Worm (Caenorhabditis elegans) whole organism, mixed stage, embryonic: ENCODE results near the gene EGAP2.2.
A peak's percentile ranks its signal among the peaks of the same experiment; 100 is the strongest.

Source experiments
- M03D4.4 ChIP-seq: sonication (generic microtip); optimal IDR thresholded peaks from 2 replicates; lab custom pipeline; 2017; ENCODE audit warnings: mild to moderate bottlenecking, missing genetic modification characterization, missing compliant biosample characterization
- bed-3 ChIP-seq: fragments of 200-800 bp; sonication (Bioruptor generic); optimal IDR thresholded peaks from 3 replicates; lab custom pipeline; 2018; ENCODE audit warnings: mild to moderate bottlenecking, missing genetic modification characterization, moderate library complexity, missing compliant biosample characterization
- blmp-1 ChIP-seq: fragments of 150-350 bp; optimal IDR thresholded peaks from 2 replicates; lab custom pipeline; 2014; ENCODE audit warnings: missing biosample characterization, missing genetic modification characterization
- ceh-39 ChIP-seq: fragments of 150-350 bp; optimal IDR thresholded peaks from 2 replicates; lab custom pipeline; 2014; ENCODE audit warnings: missing biosample characterization, missing genetic modification characterization
- ceh-83 ChIP-seq: fragments of 200-800 bp; sonication (Bioruptor generic); optimal IDR thresholded peaks from 2 replicates; lab custom pipeline; 2018; ENCODE audit warnings: mild to moderate bottlenecking, missing genetic modification characterization, missing compliant biosample characterization
- ces-1 ChIP-seq: fragments of 150-350 bp; optimal IDR thresholded peaks from 2 replicates; lab custom pipeline; 2014; ENCODE audit warnings: missing biosample characterization, missing genetic modification reagents, missing genetic modification characterization
- cnd-1 ChIP-seq: fragments of 200-800 bp; sonication (Bioruptor generic); optimal IDR thresholded peaks from 2 replicates; lab custom pipeline; 2018; ENCODE audit warnings: mild to moderate bottlenecking, missing genetic modification characterization, missing compliant biosample characterization
- drap-1 ChIP-seq: fragments of 200-800 bp; sonication (Bioruptor generic); optimal IDR thresholded peaks from 3 replicates; lab custom pipeline; 2018; ENCODE audit warnings: mild to moderate bottlenecking, missing genetic modification characterization, missing compliant biosample characterization
- elt-1 ChIP-seq: sonication (generic microtip); optimal IDR thresholded peaks from 2 replicates; lab custom pipeline; 2017; ENCODE audit warnings: missing genetic modification characterization, mild to moderate bottlenecking, missing compliant biosample characterization, antibody characterized with exemption, moderate library complexity, borderline replicate concordance; ENCODE audit not compliant: insufficient read depth
- elt-3 ChIP-seq: fragments of 150-350 bp; optimal IDR thresholded peaks from 2 replicates; lab custom pipeline; 2014; ENCODE audit warnings: missing biosample characterization, missing genetic modification characterization
- flh-1 ChIP-seq: fragments of 200-800 bp; sonication (Bioruptor generic); optimal IDR thresholded peaks from 2 replicates; lab custom pipeline; 2018; ENCODE audit warnings: mild to moderate bottlenecking, missing genetic modification characterization, moderate library complexity, missing compliant biosample characterization
- ham-2 ChIP-seq: fragments of 200-800 bp; sonication (Bioruptor generic); optimal IDR thresholded peaks from 2 replicates; lab custom pipeline; 2018; ENCODE audit warnings: mild to moderate bottlenecking, missing genetic modification characterization, missing compliant biosample characterization
- hlh-1 ChIP-seq: fragments of 150-350 bp; optimal IDR thresholded peaks from 2 replicates; lab custom pipeline; 2014; ENCODE audit warnings: missing biosample characterization, missing genetic modification reagents, missing genetic modification characterization
- lsy-2 ChIP-seq: fragments of 150-350 bp; optimal IDR thresholded peaks from 2 replicates; lab custom pipeline; 2014; ENCODE audit warnings: missing biosample characterization, missing genetic modification characterization
- mab-5 ChIP-seq: fragments of 150-350 bp; optimal IDR thresholded peaks from 2 replicates; lab custom pipeline; 2014; ENCODE audit warnings: missing biosample characterization, missing genetic modification characterization
- mep-1 ChIP-seq: fragments of 150-350 bp; optimal IDR thresholded peaks from 2 replicates; lab custom pipeline; 2017; ENCODE audit warnings: missing biosample characterization, missing genetic modification reagents, missing genetic modification characterization, inconsistent platforms
- mls-2 ChIP-seq: sonication (generic microtip); optimal IDR thresholded peaks from 2 replicates; lab custom pipeline; 2016; ENCODE audit warnings: mild to moderate bottlenecking, missing genetic modification characterization, moderate library complexity, missing compliant biosample characterization
- nhr-12 ChIP-seq: fragments of 150-350 bp; optimal IDR thresholded peaks from 2 replicates; lab custom pipeline; 2014; ENCODE audit warnings: missing biosample characterization, missing genetic modification characterization
- nhr-2 ChIP-seq: fragments of 150-350 bp; optimal IDR thresholded peaks from 2 replicates; lab custom pipeline; 2014; ENCODE audit warnings: missing biosample characterization, missing genetic modification characterization
- nhr-237 ChIP-seq: fragments of 150-350 bp; optimal IDR thresholded peaks from 2 replicates; lab custom pipeline; 2014; ENCODE audit warnings: missing biosample characterization, missing genetic modification characterization
- nhr-28 ChIP-seq: fragments of 150-350 bp; optimal IDR thresholded peaks from 2 replicates; lab custom pipeline; 2014; ENCODE audit warnings: missing biosample characterization, missing genetic modification characterization
- nhr-76 ChIP-seq: sonication (generic microtip); optimal IDR thresholded peaks from 2 replicates; lab custom pipeline; 2017; ENCODE audit warnings: missing biosample characterization, missing genetic modification characterization
- pha-4 ChIP-seq: fragments of 150-350 bp; optimal IDR thresholded peaks from 2 replicates; lab custom pipeline; 2018; ENCODE audit warnings: missing biosample characterization, missing genetic modification reagents, missing genetic modification characterization
- sem-2 ChIP-seq: fragments of 200-800 bp; sonication (Bioruptor generic); optimal IDR thresholded peaks from 2 replicates; lab custom pipeline; 2018; ENCODE audit warnings: mild to moderate bottlenecking, missing genetic modification characterization, missing compliant biosample characterization
- snpc-4 ChIP-seq: fragments of 150-350 bp; optimal IDR thresholded peaks from 2 replicates; lab custom pipeline; 2014; ENCODE audit warnings: missing biosample characterization, missing genetic modification characterization
- sptf-1 ChIP-seq: sonication (generic microtip); optimal IDR thresholded peaks from 2 replicates; lab custom pipeline; 2017; ENCODE audit warnings: mild to moderate bottlenecking, missing genetic modification characterization, moderate library complexity, missing compliant biosample characterization
- tbx-8 ChIP-seq: fragments of 200-800 bp; sonication (Bioruptor generic); optimal IDR thresholded peaks from 2 replicates; lab custom pipeline; 2018; ENCODE audit warnings: mild to moderate bottlenecking, missing genetic modification characterization, moderate library complexity, missing compliant biosample characterization
- unc-120 ChIP-seq: sonication (generic microtip); optimal IDR thresholded peaks from 2 replicates; lab custom pipeline; 2017; ENCODE audit warnings: missing genetic modification characterization, missing compliant biosample characterization; ENCODE audit not compliant: poor library complexity, severe bottlenecking
- unc-39 ChIP-seq: fragments of 150-350 bp; optimal IDR thresholded peaks from 2 replicates; lab custom pipeline; 2014; ENCODE audit warnings: missing biosample characterization, missing genetic modification characterization
- unc-62 ChIP-seq: fragments of 150-350 bp; optimal IDR thresholded peaks from 2 replicates; lab custom pipeline; 2014; ENCODE audit warnings: missing biosample characterization, missing genetic modification reagents, missing genetic modification characterization
- zip-8 ChIP-seq: fragments of 150-350 bp; optimal IDR thresholded peaks from 2 replicates; lab custom pipeline; 2014; ENCODE audit warnings: missing biosample characterization, missing genetic modification characterization
- ztf-11 ChIP-seq: fragments of 150-350 bp; optimal IDR thresholded peaks from 2 replicates; lab custom pipeline; 2014; ENCODE audit warnings: missing biosample characterization, missing genetic modification characterization

The EGAP2.2 gene

ce11 chrII:5212675-5213074 is 17.0 kb upstream of the EGAP2.2 start, which contains the start of gene C34F11.1:
Gene C34F11.1, plus strand, starts transcription at chrII:5212975.
- TF ChIP-seq mep-1 (tag; lab: Kevin White, UChicago) (no peak), snpc-4 (no peak), nhr-237 (no peak), bed-3 (GFP tag; lab: Kevin White, UChicago) (no peak), ces-1 (no peak), unc-120 (tag; lab: Kevin White, UChicago) (no peak), cnd-1 (tag; lab: Kevin White, UChicago) (no peak), elt-1 (tag; lab: Kevin White, UChicago) (no peak), ceh-83 (GFP tag; lab: Kevin White, UChicago) (no peak), unc-62 (GFP tag; lab: Kevin White, UChicago) (no peak), ceh-39 (tag; lab: Kevin White, UChicago) (no peak), tbx-8 (GFP tag; lab: Kevin White, UChicago) (no peak), ham-2 (GFP tag; lab: Kevin White, UChicago) (no peak), flh-1 (GFP tag; lab: Kevin White, UChicago) (no peak), pha-4 (tag; lab: Kevin White, UChicago) (no peak), M03D4.4 (tag; lab: Kevin White, UChicago) (no peak), drap-1 (GFP tag; lab: Kevin White, UChicago) (no peak), nhr-28 (tag; lab: Kevin White, UChicago) (no peak), mab-5 (tag; lab: Kevin White, UChicago) (no peak), mls-2 (tag; lab: Kevin White, UChicago) (no peak)

DNA sequence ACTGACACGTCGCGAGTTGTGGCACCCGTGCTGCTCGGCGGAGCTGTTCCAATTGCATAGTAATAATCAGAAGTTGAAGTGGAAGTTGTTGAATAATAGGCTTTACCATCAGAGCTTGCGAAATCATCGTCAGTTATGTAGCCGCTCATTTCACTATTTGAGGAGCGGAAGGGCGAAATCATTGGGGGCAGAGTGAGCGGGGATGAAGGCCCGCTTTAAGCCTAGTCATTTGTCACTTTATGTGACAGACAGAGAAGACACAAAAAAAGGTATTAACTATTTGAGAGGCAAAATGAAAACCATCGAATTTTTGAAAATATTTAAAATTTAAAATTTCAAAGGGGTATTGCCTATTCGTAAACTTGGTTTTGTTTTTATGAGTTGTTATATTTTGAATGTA is 11.3 kb upstream of the EGAP2.2 start:
- TF ChIP-seq unc-62 (GFP tag; lab: Kevin White, UChicago) (no peak), nhr-76 (tag; lab: Kevin White, UChicago) (no peak), ceh-39 (tag; lab: Kevin White, UChicago) (no peak), ceh-83 (GFP tag; lab: Kevin White, UChicago) (no peak), mep-1 (tag; lab: Kevin White, UChicago) (no peak), unc-39 (tag; lab: Kevin White, UChicago) (no peak), mls-2 (tag; lab: Kevin White, UChicago) (no peak), tbx-8 (GFP tag; lab: Kevin White, UChicago) (no peak), nhr-12 (no peak), hlh-1 (tag; lab: Kevin White, UChicago) (no peak), M03D4.4 (tag; lab: Kevin White, UChicago) (no peak), unc-120 (tag; lab: Kevin White, UChicago) (no peak), ham-2 (GFP tag; lab: Kevin White, UChicago) (no peak), nhr-28 (tag; lab: Kevin White, UChicago) (no peak), ztf-11 (no peak), zip-8 (no peak), sem-2 (GFP tag; lab: Kevin White, UChicago) (no peak), nhr-237 (no peak), sptf-1 (no peak)

DNA sequence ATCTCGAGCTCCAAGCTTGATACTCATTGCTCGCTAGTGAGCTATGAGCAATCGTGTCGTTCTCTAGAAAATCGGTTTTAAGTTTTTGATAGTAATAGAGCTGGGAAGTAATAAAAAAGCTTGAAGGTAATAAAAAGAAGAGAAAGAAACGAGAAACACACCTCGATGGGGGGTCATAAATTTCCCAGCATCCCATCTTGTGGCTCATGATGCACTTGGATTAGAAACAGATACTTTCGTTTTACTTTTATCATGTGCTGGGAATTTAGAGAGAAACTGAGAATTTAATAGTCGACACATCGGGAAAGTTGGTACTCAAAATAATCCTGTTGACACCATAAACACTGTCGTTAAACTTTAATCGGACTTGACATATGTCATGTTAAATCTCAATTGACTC is 9.0 kb upstream of the EGAP2.2 start:
- TF ChIP-seq snpc-4 (no peak), elt-3 (tag; lab: Kevin White, UChicago) (no peak), ham-2 (GFP tag; lab: Kevin White, UChicago) (no peak), cnd-1 (tag; lab: Kevin White, UChicago) (no peak), nhr-28 (tag; lab: Kevin White, UChicago) (no peak), nhr-12 (no peak), elt-1 (tag; lab: Kevin White, UChicago) (no peak), nhr-76 (tag; lab: Kevin White, UChicago) (no peak), hlh-1 (tag; lab: Kevin White, UChicago) (no peak), lsy-2 (tag; lab: Kevin White, UChicago) (no peak), ceh-39 (tag; lab: Kevin White, UChicago) (no peak), sptf-1 (no peak), unc-62 (GFP tag; lab: Kevin White, UChicago) (no peak), nhr-2 (tag; lab: Kevin White, UChicago) (no peak), unc-39 (tag; lab: Kevin White, UChicago) (no peak), nhr-237 (no peak), ceh-83 (GFP tag; lab: Kevin White, UChicago) (no peak)
- TF ChIP-seq, all 35 proteins: peak for 0

DNA sequence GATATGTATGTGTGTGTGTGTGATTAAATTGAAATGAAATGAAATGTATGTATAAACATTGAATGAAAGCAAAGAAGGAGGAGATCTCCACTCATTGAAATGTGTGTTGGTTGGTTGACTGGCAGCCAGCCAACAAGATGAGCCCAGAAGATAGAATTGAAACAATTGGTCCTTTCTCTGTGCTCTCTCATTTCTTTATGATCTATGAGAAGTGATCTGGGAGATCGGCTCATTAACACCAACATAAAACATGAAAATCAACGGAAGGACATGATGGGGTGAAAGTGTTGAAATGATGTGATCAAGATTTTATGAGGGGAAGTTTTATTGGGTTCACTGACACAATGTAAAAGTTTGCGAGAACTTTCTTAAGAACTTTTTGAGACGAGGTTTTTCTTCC is 6.9 kb upstream of the EGAP2.2 start:
- TF ChIP-seq nhr-28 (tag; lab: Kevin White, UChicago) (no peak), unc-120 (tag; lab: Kevin White, UChicago) (peak; percentile 42), M03D4.4 (tag; lab: Kevin White, UChicago) (no peak), zip-8 (no peak), sem-2 (GFP tag; lab: Kevin White, UChicago) (no peak), mep-1 (tag; lab: Kevin White, UChicago) (no peak), blmp-1 (tag; lab: Kevin White, UChicago) (no peak), hlh-1 (tag; lab: Kevin White, UChicago) (peak; percentile 86), bed-3 (GFP tag; lab: Kevin White, UChicago) (no peak), pha-4 (tag; lab: Kevin White, UChicago) (no peak), unc-62 (GFP tag; lab: Kevin White, UChicago) (peak; percentile 71), mab-5 (tag; lab: Kevin White, UChicago) (peak; percentile 37), ztf-11 (no peak)
